Worm (Caenorhabditis elegans) whole organism, midembryonic: ENCODE data around the gene nra-1.

Experiments used
- T22C8.4 ChIP-seq: fragments of 200-800 bp; sonication (Bioruptor generic); IDR thresholded peaks from 2 replicates; pipeline ENCODE4 v1.3.6; 2022; ENCODE audit warnings: missing genetic modification characterization, missing compliant biosample characterization
- cog-1 ChIP-seq: sonication (generic microtip); optimal IDR thresholded peaks from 2 replicates; lab custom pipeline; 2016; ENCODE audit warnings: missing genetic modification characterization, missing compliant biosample characterization
- flt-1 ChIP-seq: fragments of 200-800 bp; sonication (Bioruptor generic); IDR thresholded peaks from 2 replicates; pipeline ENCODE4 v1.3.6; 2022; ENCODE audit warnings: missing genetic modification characterization, missing compliant biosample characterization
- klf-2 ChIP-seq: fragments of 200-800 bp; sonication (Bioruptor generic); conservative IDR thresholded peaks from 2 replicates; pipeline ENCODE4 v1.3.6; 2022; ENCODE audit warnings: missing genetic modification reagents, missing genetic modification characterization, missing compliant biosample characterization
- med-1 ChIP-seq: sonication (generic microtip); optimal IDR thresholded peaks from 2 replicates; lab custom pipeline; 2017; ENCODE audit warnings: missing genetic modification characterization, mild to moderate bottlenecking, missing compliant biosample characterization, antibody characterized with exemption, missing genetic modification reagents; ENCODE audit not compliant: insufficient read depth
- ref-1 ChIP-seq: fragments of 200-800 bp; sonication (Bioruptor generic); conservative IDR thresholded peaks from 2 replicates; pipeline ENCODE4 v1.3.6; 2022; ENCODE audit warnings: missing genetic modification reagents, missing genetic modification characterization, missing compliant biosample characterization
- tab-1 ChIP-seq: fragments of 200-800 bp; sonication (Bioruptor generic); IDR thresholded peaks from 2 replicates; pipeline ENCODE4 v1.3.6; 2022; ENCODE audit warnings: missing genetic modification characterization, missing compliant biosample characterization
- ztf-23 ChIP-seq: fragments of 200-800 bp; sonication (Bioruptor generic); IDR thresholded peaks from 2 replicates; pipeline ENCODE4 v1.3.6; 2022; ENCODE audit warnings: missing genetic modification reagents, missing genetic modification characterization, missing compliant biosample characterization
- ztf-29 ChIP-seq: fragments of 200-800 bp; sonication (Bioruptor generic); IDR thresholded peaks from 2 replicates; pipeline ENCODE4 v1.3.6; 2022; ENCODE audit warnings: missing genetic modification reagents, missing genetic modification characterization, missing compliant biosample characterization

nra-1 gene

DNA sequence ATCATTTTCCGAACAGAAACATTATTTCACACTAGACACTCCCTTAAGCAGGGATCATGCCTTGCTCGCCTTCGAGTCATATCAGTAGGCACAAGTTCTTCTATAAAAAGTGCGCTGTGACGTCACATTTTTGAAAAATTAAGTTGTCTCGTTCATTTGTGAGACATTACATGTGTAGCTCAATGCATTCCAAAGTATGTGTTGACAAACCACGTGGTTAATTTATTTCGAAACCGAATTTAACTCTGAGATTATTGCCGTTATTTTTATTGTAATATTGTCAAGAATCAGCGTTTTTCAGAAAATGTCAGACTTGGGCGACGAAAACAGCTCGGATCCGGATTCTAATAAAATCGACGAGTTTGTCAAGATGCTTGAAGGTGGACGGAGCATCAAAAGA, 10.5 kb upstream of the nra-1 start, which contains the start of gene T28F3.5:
Gene T28F3.5 (plus strand): TSS at position 301 of the 400 bp plus-strand sequence.
- TF ChIP-seq tab-1 (no peak), cog-1 (no peak), med-1 (GFP tag; lab: Kevin White, UChicago) (no peak), ref-1 (GFP tag; lab: Robert Waterston, UW) (no peak), T22C8.4 (no peak), ztf-29 (GFP tag; lab: Robert Waterston, UW) (no peak), ztf-23 (GFP tag; lab: Robert Waterston, UW) (no peak), flt-1 (GFP tag; lab: Robert Waterston, UW) (no peak), klf-2 (GFP tag; lab: Robert Waterston, UW) (no peak)

DNA sequence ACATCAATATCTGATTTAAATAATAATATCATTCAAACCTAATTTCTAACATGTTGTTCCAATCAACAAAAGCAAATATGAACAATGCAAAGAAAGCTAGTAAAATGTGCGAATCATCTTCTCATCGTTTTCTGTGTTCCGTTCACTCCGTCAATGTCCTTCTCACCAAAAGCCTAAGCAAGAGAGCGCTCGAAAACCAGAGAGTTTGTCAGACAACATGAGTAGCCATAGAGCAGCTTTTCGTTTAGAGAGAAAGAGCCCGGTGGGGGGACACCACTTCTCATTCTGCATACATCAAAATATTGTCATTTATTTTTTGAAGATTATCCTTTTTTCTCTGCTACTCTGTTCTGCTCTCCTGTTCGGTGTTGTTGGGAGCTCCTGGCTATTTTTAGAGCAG, 9.7 kb upstream of the nra-1 start:
- TF ChIP-seq cog-1: no peak
- no peak for TF ChIP-seq T22C8.4
- TF ChIP-seq ref-1 (GFP tag; lab: Robert Waterston, UW): no peak
- TF ChIP-seq ztf-29 (GFP tag; lab: Robert Waterston, UW): no peak
- TF ChIP-seq ztf-23 (GFP tag; lab: Robert Waterston, UW): no peak
- TF ChIP-seq med-1 (GFP tag; lab: Kevin White, UChicago): no peak
- no peak for TF ChIP-seq tab-1
- TF ChIP-seq flt-1 (GFP tag; lab: Robert Waterston, UW): no peak
- TF ChIP-seq klf-2 (GFP tag; lab: Robert Waterston, UW): no peak

ce11 chrIV:17293068-17293467, 9.1 kb upstream of the nra-1 start:
- no peak for TF ChIP-seq flt-1 (GFP tag; lab: Robert Waterston, UW)
- no peak for TF ChIP-seq ref-1 (GFP tag; lab: Robert Waterston, UW)
- no peak for TF ChIP-seq klf-2 (GFP tag; lab: Robert Waterston, UW)
- TF ChIP-seq cog-1: no peak

DNA sequence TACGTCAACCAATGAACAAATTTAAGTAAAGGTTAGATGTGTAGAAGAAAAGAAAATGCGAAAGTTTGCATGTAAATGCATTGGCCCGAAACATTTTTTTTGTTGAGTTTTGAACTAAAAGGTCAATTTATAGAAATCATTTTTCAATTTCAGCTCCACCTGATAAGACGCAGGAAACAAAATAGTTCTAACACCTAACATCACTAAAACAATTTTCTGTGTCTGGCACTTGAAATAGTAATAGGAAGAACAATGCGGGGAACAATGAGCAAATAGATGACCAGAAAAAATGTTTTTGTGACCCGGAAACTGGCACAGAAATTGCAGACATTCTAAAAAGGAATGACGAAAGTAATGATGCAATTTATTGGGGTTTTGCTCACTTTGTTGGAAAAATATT, 8.4 kb upstream of the nra-1 start:
- TF ChIP-seq T22C8.4: no peak
- no peak for TF ChIP-seq ztf-29 (GFP tag; lab: Robert Waterston, UW)
- no peak for TF ChIP-seq ref-1 (GFP tag; lab: Robert Waterston, UW)
- no peak for TF ChIP-seq flt-1 (GFP tag; lab: Robert Waterston, UW)
- TF ChIP-seq tab-1: no peak
- no peak for TF ChIP-seq ztf-23 (GFP tag; lab: Robert Waterston, UW)
- no peak for TF ChIP-seq cog-1
- TF ChIP-seq klf-2 (GFP tag; lab: Robert Waterston, UW): no peak
- TF ChIP-seq med-1 (GFP tag; lab: Kevin White, UChicago): no peak

DNA sequence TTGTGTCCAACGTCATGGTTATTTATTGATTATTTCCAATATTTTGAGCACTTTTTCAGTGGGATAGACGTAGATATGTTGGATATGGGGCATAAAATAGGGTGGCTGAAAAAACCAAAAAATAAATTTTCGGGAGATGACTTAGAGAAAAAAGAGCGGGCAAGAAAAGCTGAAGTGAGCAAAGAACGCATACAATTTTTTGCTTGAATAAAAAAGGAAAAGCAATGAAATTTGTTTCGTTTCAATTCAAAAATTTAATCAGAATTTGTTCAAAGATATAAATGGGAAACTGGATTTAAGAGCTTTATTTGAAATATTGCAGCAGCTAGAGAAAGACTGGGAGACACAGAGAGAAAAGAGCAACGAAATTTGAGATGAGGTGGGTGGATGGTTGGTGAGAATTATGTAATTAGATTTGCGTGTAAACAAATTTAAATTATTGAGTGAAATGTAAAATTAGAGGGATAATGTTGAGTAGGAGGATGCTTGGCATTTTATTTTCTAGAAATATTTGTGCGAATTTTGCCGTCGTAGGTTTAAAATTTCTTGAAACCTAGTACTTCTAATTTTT, 7.7 kb upstream of the nra-1 start, which contains the start of the genes T28F3.11 and slc-17.4:
Gene T28F3.11 (minus strand): TSS at position 51 of the 571 bp plus-strand sequence.
Gene slc-17.4 (minus strand): TSS at position 105 of the 571 bp plus-strand sequence.
- no peak for TF ChIP-seq cog-1
- TF ChIP-seq T22C8.4: no peak
- TF ChIP-seq tab-1: no peak
- no peak for TF ChIP-seq ztf-23 (GFP tag; lab: Robert Waterston, UW)
- TF ChIP-seq klf-2 (GFP tag; lab: Robert Waterston, UW): no peak
- TF ChIP-seq ztf-29 (GFP tag; lab: Robert Waterston, UW): no peak
- TF ChIP-seq ref-1 (GFP tag; lab: Robert Waterston, UW): no peak
- no peak for TF ChIP-seq flt-1 (GFP tag; lab: Robert Waterston, UW)
- TF ChIP-seq med-1 (GFP tag; lab: Kevin White, UChicago): no peak

DNA sequence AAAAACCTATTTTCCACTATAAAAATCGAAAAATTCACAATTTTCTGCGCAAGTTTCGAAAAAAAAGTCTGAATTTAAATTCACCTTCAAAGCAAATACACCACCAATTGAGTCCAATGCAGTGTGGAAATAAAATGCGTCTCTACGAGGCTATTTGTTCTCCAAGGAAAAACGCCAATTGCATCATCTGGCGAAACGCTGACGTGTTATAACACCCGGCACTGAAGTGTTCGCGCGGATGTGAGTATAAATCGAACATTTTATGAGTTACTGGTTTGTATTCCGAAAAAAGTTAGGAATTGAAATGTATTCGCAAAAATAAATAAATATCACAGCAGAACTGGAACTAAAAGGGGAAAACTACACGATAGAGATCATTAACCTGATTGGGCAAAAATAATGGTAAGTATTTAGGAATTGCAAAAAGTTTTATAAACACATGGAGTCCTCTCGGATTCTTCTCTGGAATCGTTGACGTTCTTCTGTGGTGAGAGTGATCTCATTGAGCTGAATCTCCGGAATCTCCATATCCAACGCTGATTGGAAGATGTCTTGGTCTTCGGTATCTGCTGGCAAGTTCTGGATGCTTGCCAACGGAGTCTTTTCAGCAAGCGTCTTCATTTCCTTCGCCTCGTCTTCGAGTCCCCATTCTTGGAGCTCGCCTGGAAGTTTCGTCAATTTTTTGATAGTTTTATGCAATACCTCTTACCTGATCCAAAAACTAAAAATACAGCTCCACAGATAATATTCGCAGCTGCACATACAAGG, 4.1 kb upstream of the nra-1 start, which contains the start of gene zipt-7.1:
Gene zipt-7.1 (minus strand): TSS at position 232 of the 768 bp plus-strand sequence.
- no peak for TF ChIP-seq ztf-29 (GFP tag; lab: Robert Waterston, UW)
- TF ChIP-seq tab-1: no peak
- no peak for TF ChIP-seq cog-1
- no peak for TF ChIP-seq flt-1 (GFP tag; lab: Robert Waterston, UW)
- no peak for TF ChIP-seq ref-1 (GFP tag; lab: Robert Waterston, UW)
- TF ChIP-seq med-1 (GFP tag; lab: Kevin White, UChicago): no peak
- TF ChIP-seq T22C8.4: no peak
- no peak for TF ChIP-seq klf-2 (GFP tag; lab: Robert Waterston, UW)
- no peak for TF ChIP-seq ztf-23 (GFP tag; lab: Robert Waterston, UW)

ce11 chrIV:17285263-17285662, 1.3 kb upstream of the nra-1 start:
- no peak for TF ChIP-seq tab-1
- TF ChIP-seq T22C8.4: no peak
- no peak for TF ChIP-seq klf-2 (GFP tag; lab: Robert Waterston, UW)
- TF ChIP-seq flt-1 (GFP tag; lab: Robert Waterston, UW): no peak
- TF ChIP-seq ztf-29 (GFP tag; lab: Robert Waterston, UW): no peak
- no peak for TF ChIP-seq ref-1 (GFP tag; lab: Robert Waterston, UW)
- no peak for TF ChIP-seq ztf-23 (GFP tag; lab: Robert Waterston, UW)
- no peak for TF ChIP-seq cog-1
- no peak for TF ChIP-seq med-1 (GFP tag; lab: Kevin White, UChicago)

DNA sequence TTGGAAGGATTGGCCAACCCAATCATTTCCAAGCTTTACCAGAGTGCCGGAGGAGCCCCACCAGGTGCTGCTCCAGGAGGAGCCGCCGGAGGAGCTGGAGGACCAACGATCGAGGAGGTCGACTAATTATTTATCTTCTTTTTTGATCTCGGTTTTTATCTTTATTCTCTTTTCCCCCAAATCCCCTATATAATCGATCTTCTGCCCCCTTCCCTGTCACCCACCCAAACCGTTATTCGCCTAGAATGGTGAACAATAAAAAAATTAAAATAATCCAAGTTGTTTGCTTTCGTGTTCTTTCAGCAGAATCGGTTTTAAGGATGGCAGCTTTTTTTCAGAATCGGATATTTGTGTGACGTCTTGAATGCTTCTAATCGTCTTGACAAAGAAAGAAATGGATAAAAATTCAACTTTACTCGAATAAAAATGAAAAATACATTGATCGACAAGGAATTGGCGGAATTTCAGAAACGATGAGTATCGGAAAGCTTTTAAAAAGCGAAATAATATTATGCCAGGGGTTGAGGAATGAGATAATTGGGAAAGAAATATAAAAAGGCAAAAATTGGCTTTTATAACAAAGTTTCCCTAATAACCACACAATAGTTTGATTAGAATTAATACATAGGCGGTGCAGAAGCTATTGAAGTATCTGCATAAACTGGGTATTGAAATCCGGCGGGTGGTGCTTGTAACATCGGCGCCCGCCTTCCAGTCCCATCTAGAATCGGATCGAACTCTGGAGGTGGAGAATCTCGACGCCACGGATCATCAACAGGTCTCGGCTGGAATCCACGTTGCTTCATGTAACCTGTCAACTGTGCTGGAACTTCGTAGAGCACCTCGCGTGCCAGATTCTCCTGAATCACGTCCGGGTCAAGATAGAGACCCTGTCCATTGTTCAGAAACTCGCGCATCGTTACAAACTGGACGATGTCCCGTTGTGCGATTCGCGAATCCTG, 2.7 kb downstream of the nra-1 start:
- no peak for TF ChIP-seq ref-1 (GFP tag; lab: Robert Waterston, UW)
- TF ChIP-seq tab-1: no peak
- TF ChIP-seq T22C8.4: no peak
- no peak for TF ChIP-seq cog-1
- no peak for TF ChIP-seq klf-2 (GFP tag; lab: Robert Waterston, UW)
- TF ChIP-seq med-1 (GFP tag; lab: Kevin White, UChicago): no peak
- TF ChIP-seq flt-1 (GFP tag; lab: Robert Waterston, UW): no peak
- no peak for TF ChIP-seq ztf-29 (GFP tag; lab: Robert Waterston, UW)
- no peak for TF ChIP-seq ztf-23 (GFP tag; lab: Robert Waterston, UW)
